Worm (Caenorhabditis elegans): ENCODE measurements around the gene cdl-1.

DNA sequence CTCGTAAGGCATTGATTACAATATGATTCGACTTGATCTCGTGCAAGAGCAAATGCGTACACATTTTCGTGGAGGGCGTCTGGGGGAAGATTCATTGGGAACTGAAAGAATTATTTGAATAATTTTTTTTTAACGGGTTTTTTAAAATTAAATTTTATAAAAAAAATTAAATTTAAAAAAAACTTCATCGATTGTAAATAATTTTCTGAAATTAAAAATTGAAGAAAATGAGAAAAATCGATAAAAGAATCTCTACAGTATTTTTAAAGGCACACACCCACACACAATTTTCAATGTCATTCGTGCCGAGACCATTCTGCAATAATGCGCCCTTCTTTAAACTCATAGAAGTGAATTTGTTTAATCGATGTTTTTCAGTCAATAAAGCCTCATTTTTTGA, 10.9 kb downstream of the cdl-1 start, which contains the start of gene set-14:
- TF ChIP-seq snpc-4 (tag; optimal IDR thresholded peaks at IDR 0.05) (no peak), nhr-2 (tag; optimal IDR thresholded peaks at IDR 0.05) (no peak), hlh-1 (tag; optimal IDR thresholded peaks at IDR 0.05) (no peak), mab-5 (tag; optimal IDR thresholded peaks at IDR 0.05) (no peak)
